Worm (Caenorhabditis elegans): ENCODE results near the gene F57H12.6.
A peak's percentile ranks its signal among the peaks of the same experiment; 100 is the strongest.

F57H12.6 gene

DNA sequence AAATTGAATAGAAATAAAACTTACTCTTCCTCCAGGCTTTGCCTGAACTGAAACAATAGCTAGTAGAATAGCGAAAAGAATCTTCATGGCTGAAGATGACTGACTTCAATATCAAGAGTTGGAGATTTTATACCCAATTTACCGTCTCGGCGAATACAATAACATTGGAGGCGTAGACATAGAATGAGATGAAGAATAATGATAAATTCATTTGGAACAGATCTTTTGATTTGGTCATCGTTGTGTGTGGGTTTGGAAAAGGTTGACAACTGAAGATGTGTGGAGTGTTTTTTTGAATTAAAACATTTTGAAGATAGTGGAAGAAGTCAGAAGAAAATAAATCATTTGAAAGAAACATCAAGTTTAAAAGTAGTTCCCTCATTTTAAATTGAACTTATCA lies at the start of gene F57H12.6:
F57H12.6 (minus strand) TSS at position 101 of the 400 bp plus-strand sequence.
- TF ChIP-seq nhr-76 (tag; optimal IDR thresholded peaks at IDR 0.05) = no peak
- peak; percentile 84 for TF ChIP-seq aha-1 (tag)

DNA sequence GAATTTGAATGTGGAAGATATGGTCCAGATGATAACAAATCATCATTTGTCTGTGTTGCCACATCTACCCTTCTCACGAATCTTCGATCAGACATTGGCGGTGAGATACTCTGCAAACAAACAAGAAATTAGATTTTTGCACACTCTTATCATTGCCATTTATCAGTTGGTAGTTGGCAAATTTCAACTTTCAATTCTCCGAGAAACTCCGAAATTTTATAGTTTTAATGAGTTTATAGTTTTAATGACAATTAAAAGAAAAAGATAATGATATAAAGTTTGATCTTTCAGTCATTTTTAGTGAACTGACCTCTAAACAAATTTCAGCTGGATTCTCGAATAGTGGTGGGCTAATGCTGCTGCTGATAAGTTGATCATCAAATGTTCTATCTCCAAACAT lies 47.8 kb upstream of the F57H12.6 start:
- TF ChIP-seq F10B5.3 (tag; optimal IDR thresholded peaks at IDR 0.05) (no peak), ceh-82 (tag; optimal IDR thresholded peaks at IDR 0.05) (no peak), duxl-1 (tag; optimal IDR thresholded peaks at IDR 0.05; ENCODE audit: poor library complexity) (no peak), F37D6.2 (tag; optimal IDR thresholded peaks at IDR 0.05) (no peak), zip-2 (tag; optimal IDR thresholded peaks at IDR 0.05) (no peak), daf-16 (GFP tag; optimal IDR thresholded peaks at IDR 0.05) (no peak), daf-16 (tag; optimal IDR thresholded peaks at IDR 0.05) (peak; percentile 22), sdz-12 (GFP tag; optimal IDR thresholded peaks at IDR 0.05) (no peak), pqm-1 (tag; optimal IDR thresholded peaks at IDR 0.05) (peak; percentile 29), aly-2 (tag; optimal IDR thresholded peaks at IDR 0.05) (no peak), T20F7.1 (GFP tag; optimal IDR thresholded peaks at IDR 0.05) (no peak), daf-8 (GFP tag; IDR thresholded peaks at IDR 0.05) (no peak), mxl-3 (GFP tag; optimal IDR thresholded peaks at IDR 0.05) (no peak), nhr-42 (GFP tag; IDR thresholded peaks at IDR 0.05) (no peak), ceh-20 (GFP tag; IDR thresholded peaks at IDR 0.05) (no peak), lin-13 (GFP tag; optimal IDR thresholded peaks at IDR 0.05) (no peak), dmd-6 (GFP tag; IDR thresholded peaks at IDR 0.05) (peak; percentile 39; the same call in 1 of the 2 replicates), zip-11 (GFP tag; IDR thresholded peaks at IDR 0.05) (no peak), lsy-2 (tag; optimal IDR thresholded peaks at IDR 0.05) (no peak), mdt-29 (GFP tag; IDR thresholded peaks at IDR 0.05) (no peak), nhr-28 (tag; optimal IDR thresholded peaks at IDR 0.05) (peak; percentile 55)

DNA sequence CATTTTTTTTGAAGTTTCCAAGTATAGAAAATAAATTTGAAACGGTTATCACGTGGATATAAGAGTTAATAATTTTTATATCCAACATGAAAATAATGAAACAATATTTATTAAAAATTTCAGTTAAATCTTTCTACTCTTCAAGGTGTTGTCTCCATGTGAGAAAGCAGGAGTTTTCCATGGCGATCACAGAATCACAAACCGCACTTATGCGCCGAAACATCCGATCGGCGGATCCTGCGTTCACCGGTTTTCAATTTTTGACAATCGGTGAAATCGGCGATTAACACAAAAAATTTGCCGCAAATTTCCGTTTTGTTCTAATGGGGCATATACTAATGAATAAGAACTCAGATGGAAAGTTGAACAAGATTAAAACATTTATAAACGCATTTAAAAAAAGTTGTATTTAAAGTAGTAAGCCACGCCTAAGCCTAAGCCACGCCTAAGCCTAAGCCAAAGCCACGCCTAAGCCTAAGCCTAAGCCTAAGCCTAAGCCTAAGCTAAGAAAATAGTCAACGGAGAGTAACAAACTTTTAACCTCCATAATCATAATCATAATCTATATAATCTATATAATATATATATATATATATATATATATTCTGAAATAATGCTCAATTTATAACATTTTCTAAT lies 46.0 kb upstream of the F57H12.6 start, which contains the start of gene C26B2.2:
C26B2.2 (minus strand) TSS at position 88 of the 639 bp plus-strand sequence.
- no peak for TF ChIP-seq nhr-237 (tag; optimal IDR thresholded peaks at IDR 0.05)
- no peak for TF ChIP-seq vab-7 (GFP tag; IDR thresholded peaks at IDR 0.05)
- no peak for TF ChIP-seq ZK546.5 (tag; optimal IDR thresholded peaks at IDR 0.05)
- peak in 1 of 2 experiments; percentile 90 for TF ChIP-seq unc-62 (GFP tag; optimal IDR thresholded peaks at IDR 0.05 in 1 of 2)
- TF ChIP-seq unc-62 (tag; optimal IDR thresholded peaks at IDR 0.05) = no peak
- TF ChIP-seq nhr-48 (tag; optimal IDR thresholded peaks at IDR 0.05) = no peak
- no peak for TF ChIP-seq rbr-2 (tag; optimal IDR thresholded peaks at IDR 0.05)

DNA sequence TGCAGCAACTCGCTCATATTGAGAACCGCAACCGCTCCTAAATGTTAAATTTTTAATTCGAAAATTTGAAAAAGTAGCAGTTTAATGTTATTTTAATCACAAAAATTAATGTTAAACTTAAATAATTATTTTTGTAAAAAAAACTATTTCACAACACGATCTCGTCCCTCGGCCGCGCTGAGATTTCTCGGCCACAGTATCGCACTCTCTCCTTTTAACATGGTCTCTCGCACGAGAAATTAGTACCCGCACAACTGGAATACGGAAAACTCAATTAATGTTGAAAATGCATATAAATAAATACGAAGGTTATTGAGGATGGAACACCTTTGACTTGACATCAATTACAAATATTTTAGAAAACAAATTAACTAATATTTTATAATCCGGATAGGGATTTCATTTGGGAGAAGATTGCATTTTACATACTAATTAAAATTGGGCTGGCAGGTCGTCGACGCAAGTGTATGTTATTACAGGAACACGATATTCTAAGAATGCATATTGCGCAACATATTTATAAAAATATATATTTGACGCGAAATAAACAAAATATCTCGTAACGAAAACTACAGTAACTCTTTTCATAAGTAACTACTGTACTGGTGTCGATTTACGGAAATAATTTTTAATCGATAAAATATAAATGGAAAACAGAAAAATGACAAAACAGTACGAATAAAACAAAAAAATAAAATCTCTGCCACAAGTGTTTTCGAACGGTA lies 43.8 kb upstream of the F57H12.6 start, which contains the start of gene dnc-4:
dnc-4 (minus strand) TSS at position 37 of the 725 bp plus-strand sequence.
- TF ChIP-seq arid-1 (GFP tag; conservative IDR thresholded peaks at IDR 0.05) = no peak
- TF ChIP-seq unc-130 (GFP tag; optimal IDR thresholded peaks at IDR 0.05) = peak; percentile 20
- no peak for TF ChIP-seq lin-13 (GFP tag; optimal IDR thresholded peaks at IDR 0.05)
- TF ChIP-seq aha-1 (tag) = no peak
- TF ChIP-seq lsy-2 (tag; optimal IDR thresholded peaks at IDR 0.05) = peak in 1 of 2 experiments; percentile 48
- no peak for TF ChIP-seq snpc-1.2 (GFP tag; IDR thresholded peaks at IDR 0.05)
- peak; percentile 20 for TF ChIP-seq nhr-28 (tag; optimal IDR thresholded peaks at IDR 0.05)
- peak; percentile 85 for TF ChIP-seq mes-2 (tag; optimal IDR thresholded peaks at IDR 0.05; ENCODE audit: poor library complexity, severe bottlenecking)
- peak in 1 of 2 experiments; percentile 44 for TF ChIP-seq unc-62 (GFP tag; optimal IDR thresholded peaks at IDR 0.05 in 1 of 2)
- TF ChIP-seq unc-62 (tag; optimal IDR thresholded peaks at IDR 0.05) = no peak
- TF ChIP-seq nhr-237 (tag; optimal IDR thresholded peaks at IDR 0.05) = no peak
- no peak for TF ChIP-seq Y48G9A.11 (GFP tag; IDR thresholded peaks at IDR 0.05)
- TF ChIP-seq Y105C5A.15 (GFP tag; IDR thresholded peaks at IDR 0.05) = no peak
- no peak for TF ChIP-seq F37D6.2 (tag; optimal IDR thresholded peaks at IDR 0.05)
- TF ChIP-seq hif-1 (tag; optimal IDR thresholded peaks at IDR 0.05) = peak in 1 of 2 experiments; percentile 31
- peak; percentile 27 for TF ChIP-seq R02D3.7 (tag; optimal IDR thresholded peaks at IDR 0.05)
